Fruit fly (Drosophila melanogaster) whole organism, embryonic: Measurements from ENCODE around the gene pim.

Source experiments
- B-H1 ChIP-seq: fragments of 200-800 bp; sonication (Bioruptor generic); IDR thresholded peaks from 3 replicates; pipeline ENCODE4 v1.3.6; 2022; ENCODE audit warnings: missing biosample characterization, missing genetic modification characterization
- B-H2 ChIP-seq: fragments of 200-800 bp; sonication (Bioruptor generic); optimal IDR thresholded peaks from 2 replicates; lab custom pipeline; 2018; ENCODE audit warnings: missing biosample characterization, mild to moderate bottlenecking, missing genetic modification characterization
- BEAF-32 ChIP-seq: fragments of 200-800 bp; sonication (Bioruptor generic); optimal IDR thresholded peaks from 3 replicates; lab custom pipeline; 2017; ENCODE audit warnings: missing biosample characterization, missing genetic modification characterization, mild to moderate bottlenecking, moderate library complexity, missing genetic modification reagents
- Bgb ChIP-seq: fragments of 200-800 bp; sonication (Bioruptor generic); IDR thresholded peaks from 2 replicates; pipeline ENCODE4 v1.3.6; 2022; ENCODE audit warnings: missing biosample characterization, missing genetic modification characterization; ENCODE audit not compliant: partially characterized antibody
- BtbVII ChIP-seq: fragments of 200-800 bp; sonication (Bioruptor generic); optimal IDR thresholded peaks from 3 replicates; lab custom pipeline; 2017; ENCODE audit warnings: missing biosample characterization, mild to moderate bottlenecking, missing genetic modification characterization
- CG10431 ChIP-seq: fragments of 200-800 bp; sonication (Bioruptor generic); optimal IDR thresholded peaks from 3 replicates; lab custom pipeline; 2018; ENCODE audit warnings: missing biosample characterization, mild to moderate bottlenecking, missing genetic modification characterization
- CG10543 ChIP-seq: fragments of 200-800 bp; sonication (Bioruptor generic); optimal IDR thresholded peaks from 3 replicates; lab custom pipeline; 2017; ENCODE audit warnings: missing biosample characterization, mild to moderate bottlenecking, missing genetic modification characterization, moderate library complexity
- CG11504 ChIP-seq: fragments of 200-800 bp; sonication (Bioruptor generic); optimal IDR thresholded peaks from 3 replicates; lab custom pipeline; 2019; ENCODE audit warnings: missing biosample characterization, mild to moderate bottlenecking, missing genetic modification characterization, moderate library complexity
- CG11560 ChIP-seq: fragments of 200-800 bp; sonication (Bioruptor generic); IDR thresholded peaks from 3 replicates; pipeline ENCODE4 v1.3.6; 2022; ENCODE audit warnings: missing biosample characterization, missing genetic modification characterization
- CG11723 ChIP-seq: fragments of 200-800 bp; sonication (Bioruptor generic); optimal IDR thresholded peaks from 2 replicates; lab custom pipeline; 2017; ENCODE audit warnings: missing biosample characterization, mild to moderate bottlenecking, missing genetic modification characterization
- CG14667 ChIP-seq: fragments of 200-800 bp; sonication (Bioruptor generic); IDR thresholded peaks from 2 replicates; pipeline ENCODE4 v1.3.6; 2022; ENCODE audit warnings: missing biosample characterization, missing genetic modification characterization
- CG14860 ChIP-seq: fragments of 200-800 bp; sonication (Bioruptor generic); IDR thresholded peaks from 3 replicates; pipeline ENCODE4 v1.3.6; 2022; ENCODE audit warnings: missing biosample characterization, missing genetic modification characterization; ENCODE audit not compliant: partially characterized antibody
- CG15011 ChIP-seq: fragments of 200-800 bp; sonication (Bioruptor generic); optimal IDR thresholded peaks from 3 replicates; lab custom pipeline; 2018; ENCODE audit warnings: missing biosample characterization, mild to moderate bottlenecking, missing genetic modification characterization
- CG15696 ChIP-seq: fragments of 200-800 bp; sonication (Bioruptor generic); optimal IDR thresholded peaks from 2 replicates; lab custom pipeline; 2019; ENCODE audit warnings: missing biosample characterization, mild to moderate bottlenecking, missing genetic modification characterization, moderate library complexity
- CG1602 ChIP-seq: fragments of 200-800 bp; sonication (Bioruptor generic); optimal IDR thresholded peaks from 3 replicates; lab custom pipeline; 2016; ENCODE audit warnings: missing biosample characterization, missing genetic modification characterization
- CG1603 ChIP-seq: fragments of 200-800 bp; sonication (Bioruptor generic); optimal IDR thresholded peaks from 2 replicates; lab custom pipeline; 2019; ENCODE audit warnings: missing biosample characterization, mild to moderate bottlenecking, missing genetic modification characterization, moderate library complexity
- CG1647 ChIP-seq: fragments of 200-800 bp; sonication (Bioruptor generic); optimal IDR thresholded peaks from 3 replicates; lab custom pipeline; 2016; ENCODE audit warnings: missing biosample characterization, missing genetic modification characterization
- CG17328 ChIP-seq: fragments of 200-800 bp; sonication (Bioruptor generic); IDR thresholded peaks from 2 replicates; pipeline ENCODE4 v1.3.6; 2022; ENCODE audit warnings: missing biosample characterization, missing genetic modification characterization
- CG17385 ChIP-seq: fragments of 200-800 bp; sonication (Bioruptor generic); optimal IDR thresholded peaks from 3 replicates; lab custom pipeline; 2018; ENCODE audit warnings: missing biosample characterization, mild to moderate bottlenecking, missing genetic modification characterization
- CG17912 ChIP-seq: fragments of 200-800 bp; sonication (Bioruptor generic); optimal IDR thresholded peaks from 2 replicates; lab custom pipeline; 2018; ENCODE audit warnings: missing biosample characterization, mild to moderate bottlenecking, missing genetic modification characterization
- CG18262 ChIP-seq: fragments of 200-800 bp; optimal IDR thresholded peaks from 3 replicates; lab custom pipeline; 2019; ENCODE audit warnings: missing biosample characterization, mild to moderate bottlenecking, missing genetic modification characterization, moderate library complexity
- CG2712 ChIP-seq: fragments of 200-800 bp; optimal IDR thresholded peaks from 3 replicates; lab custom pipeline; 2019; ENCODE audit warnings: missing biosample characterization, mild to moderate bottlenecking, missing genetic modification characterization, moderate library complexity
- CG30020 ChIP-seq: fragments of 200-800 bp; optimal IDR thresholded peaks from 2 replicates; lab custom pipeline; 2019; ENCODE audit warnings: missing biosample characterization, mild to moderate bottlenecking, missing genetic modification characterization, moderate library complexity
- CG3065 ChIP-seq: fragments of 200-800 bp; sonication (Bioruptor generic); optimal IDR thresholded peaks from 2 replicates; lab custom pipeline; 2016; ENCODE audit warnings: missing biosample characterization, missing genetic modification characterization
- CG3847 ChIP-seq: fragments of 200-800 bp; sonication (Bioruptor generic); IDR thresholded peaks from 2 replicates; pipeline ENCODE4 v1.3.6; 2022; ENCODE audit warnings: missing biosample characterization, missing genetic modification characterization
- CHES-1-like ChIP-seq: fragments of 200-800 bp; sonication (Bioruptor generic); optimal IDR thresholded peaks from 2 replicates; lab custom pipeline; 2016; ENCODE audit warnings: missing biosample characterization, missing genetic modification characterization
- CkIIα-i1 ChIP-seq: fragments of 200-800 bp; sonication (Bioruptor generic); IDR thresholded peaks from 2 replicates; pipeline ENCODE4 v1.3.6; 2022; ENCODE audit warnings: missing biosample characterization, missing genetic modification characterization
- H15 ChIP-seq: fragments of 200-800 bp; sonication (Bioruptor generic); IDR thresholded peaks from 3 replicates; pipeline ENCODE4 v1.3.6; 2022; ENCODE audit warnings: missing biosample characterization, missing genetic modification characterization
- H2.0 ChIP-seq: fragments of 200-800 bp; sonication (Bioruptor generic); IDR thresholded peaks from 2 replicates; pipeline ENCODE4 v1.3.6; 2022; ENCODE audit warnings: missing biosample characterization, missing genetic modification characterization
- HLHmδ ChIP-seq: fragments of 200-800 bp; sonication (Bioruptor generic); optimal IDR thresholded peaks from 2 replicates; lab custom pipeline; 2018; ENCODE audit warnings: missing biosample characterization, mild to moderate bottlenecking, missing genetic modification characterization, moderate library complexity
- Hand ChIP-seq: fragments of 200-800 bp; sonication (Bioruptor generic); optimal IDR thresholded peaks from 2 replicates; lab custom pipeline; 2017; ENCODE audit warnings: mild to moderate bottlenecking, missing biosample characterization, missing genetic modification reagents, missing genetic modification characterization
- Myb ChIP-seq: fragments of 200-800 bp; sonication (Bioruptor generic); optimal IDR thresholded peaks from 2 replicates; lab custom pipeline; 2016; ENCODE audit warnings: missing biosample characterization, missing genetic modification characterization
- Oli ChIP-seq: fragments of 200-800 bp; sonication (Bioruptor generic); optimal IDR thresholded peaks from 2 replicates; lab custom pipeline; 2018; ENCODE audit warnings: missing biosample characterization, mild to moderate bottlenecking, missing genetic modification characterization, moderate library complexity
- Sox100B ChIP-seq: fragments of 200-800 bp; sonication (Bioruptor generic); optimal IDR thresholded peaks from 3 replicates; lab custom pipeline; 2018; ENCODE audit warnings: missing biosample characterization, mild to moderate bottlenecking, missing genetic modification characterization
- abd-A ChIP-seq: fragments of 200-800 bp; sonication (Bioruptor generic); optimal IDR thresholded peaks from 3 replicates; lab custom pipeline; 2019; ENCODE audit warnings: missing biosample characterization, mild to moderate bottlenecking, missing genetic modification characterization, moderate library complexity
- danr ChIP-seq: fragments of 200-800 bp; sonication (Bioruptor generic); IDR thresholded peaks from 2 replicates; pipeline ENCODE4 v1.3.6; 2022; ENCODE audit warnings: missing biosample characterization, missing genetic modification characterization
- insv ChIP-seq, 2 experiments: fragments of 200-800 bp; sonication (Bioruptor generic); optimal IDR thresholded peaks; 3 replicates each; lab custom pipeline; 2016 to 2018; ENCODE audit warnings: missing biosample characterization in 2 of 2, missing genetic modification characterization in 2 of 2
- knrl ChIP-seq: fragments of 200-800 bp; sonication (Bioruptor generic); IDR thresholded peaks from 3 replicates; pipeline ENCODE4 v1.3.6; 2022; ENCODE audit warnings: missing biosample characterization, missing genetic modification characterization; ENCODE audit not compliant: partially characterized antibody
- lbe ChIP-seq: fragments of 200-800 bp; sonication (Bioruptor generic); optimal IDR thresholded peaks from 2 replicates; lab custom pipeline; 2016; ENCODE audit warnings: missing biosample characterization, mild to moderate bottlenecking, missing genetic modification characterization
- mam ChIP-seq: fragments of 200-800 bp; sonication (Bioruptor generic); optimal IDR thresholded peaks from 3 replicates; lab custom pipeline; 2016; ENCODE audit warnings: missing biosample characterization, missing genetic modification characterization
- peb ChIP-seq: fragments of 200-800 bp; sonication (Bioruptor generic); IDR thresholded peaks from 2 replicates; pipeline ENCODE4 v1.3.6; 2022; ENCODE audit warnings: missing biosample characterization, missing genetic modification characterization
- pfk ChIP-seq: fragments of 200-800 bp; sonication (Bioruptor generic); optimal IDR thresholded peaks from 2 replicates; lab custom pipeline; 2018; ENCODE audit warnings: missing biosample characterization, mild to moderate bottlenecking, missing genetic modification characterization, moderate library complexity
- scrt ChIP-seq: fragments of 200-800 bp; sonication (Bioruptor generic); optimal IDR thresholded peaks from 2 replicates; lab custom pipeline; 2018; ENCODE audit warnings: missing biosample characterization, mild to moderate bottlenecking, missing genetic modification characterization, moderate library complexity
- ssp ChIP-seq: fragments of 200-800 bp; sonication (Bioruptor generic); IDR thresholded peaks from 2 replicates; pipeline ENCODE4 v1.3.6; 2022; ENCODE audit warnings: missing biosample characterization, missing genetic modification characterization
- tna ChIP-seq: fragments of 200-800 bp; sonication (Bioruptor generic); IDR thresholded peaks from 2 replicates; pipeline ENCODE4 v1.3.6; 2022; ENCODE audit warnings: missing biosample characterization, missing genetic modification characterization; ENCODE audit not compliant: partially characterized antibody
- vvl ChIP-seq: fragments of 200-800 bp; sonication (Bioruptor generic); IDR thresholded peaks from 2 replicates; pipeline ENCODE4 v1.3.6; 2022; ENCODE audit warnings: missing biosample characterization, missing genetic modification characterization
- wor ChIP-seq: fragments of 200-800 bp; sonication (Bioruptor generic); IDR thresholded peaks from 2 replicates; pipeline ENCODE4 v1.3.6; 2022; ENCODE audit warnings: missing biosample characterization, missing genetic modification characterization
- zen2 ChIP-seq: fragments of 200-800 bp; sonication (Bioruptor generic); IDR thresholded peaks from 3 replicates; pipeline ENCODE4 v1.3.6; 2022; ENCODE audit warnings: missing biosample characterization, missing genetic modification characterization; ENCODE audit not compliant: partially characterized antibody
- zfh2 ChIP-seq: fragments of 200-800 bp; sonication (Bioruptor generic); optimal IDR thresholded peaks from 2 replicates; lab custom pipeline; 2016; ENCODE audit warnings: missing biosample characterization, missing genetic modification characterization

The pim gene

dm6 chr2L:10375464-10376236 lies 12.9 kb downstream of the pim start, which contains the start of the genes CG33303 and dpr19 (continued):
- peak in 1 of 2 experiments; percentile 30 for TF ChIP-seq insv (GFP tag; optimal IDR thresholded peaks at IDR 0.05; lab: Kevin White, UChicago)
- peak; percentile 74 for TF ChIP-seq CG17385 (GFP tag; lab: Kevin White, UChicago)
- TF ChIP-seq HLHmδ (GFP tag; lab: Kevin White, UChicago): no peak
- TF ChIP-seq CG3847 (GFP tag; lab: Robert Waterston, UW): peak; percentile 41; the same call in 1 of the 2 replicates
- peak; percentile 79 for TF ChIP-seq CG15696 (tag; lab: Kevin White, UChicago)
- peak; percentile 68 for TF ChIP-seq B-H2 (GFP tag; lab: Kevin White, UChicago)
- no peak for TF ChIP-seq CG14860 (GFP tag; lab: Robert Waterston, UW)
- TF ChIP-seq CG17912 (GFP tag; lab: Kevin White, UChicago): peak; percentile 29
- peak; percentile 31 for TF ChIP-seq Hand (GFP tag; lab: Kevin White, UChicago)
- no peak for TF ChIP-seq knrl (GFP tag; lab: Robert Waterston, UW)
- no peak for TF ChIP-seq Bgb (GFP tag; lab: Robert Waterston, UW)
- peak; percentile 19 for TF ChIP-seq BEAF-32 (GFP tag; lab: Kevin White, UChicago)
- TF ChIP-seq CG11504 (tag; lab: Kevin White, UChicago): peak; percentile 85
- peak; percentile 27; the same call in 1 of the 3 replicates for TF ChIP-seq B-H1
- no peak for TF ChIP-seq zen2
- TF ChIP-seq CHES-1-like (GFP tag; lab: Kevin White, UChicago): no peak
- TF ChIP-seq BtbVII: peak; percentile 49
- TF ChIP-seq CG10543 (GFP tag; lab: Kevin White, UChicago): no peak
- no peak for TF ChIP-seq H15 (GFP tag; lab: Robert Waterston, UW)
- peak; percentile 35; the same call in 1 of the 2 replicates for TF ChIP-seq H2.0 (GFP tag; lab: Robert Waterston, UW)
- TF ChIP-seq tna (GFP tag; lab: Robert Waterston, UW): no peak
- TF ChIP-seq peb (GFP tag; lab: Robert Waterston, UW): no peak
- no peak for TF ChIP-seq mam (GFP tag; lab: Kevin White, UChicago)
- TF ChIP-seq CkIIα-i1 (GFP tag; lab: Robert Waterston, UW): no peak
- peak; percentile 9 for TF ChIP-seq CG11723 (GFP tag; lab: Kevin White, UChicago)
- no peak; the same call in 1 of the 2 replicates for TF ChIP-seq CG14667
- TF ChIP-seq scrt: peak; percentile 59
- TF ChIP-seq CG2712 (tag; lab: Kevin White, UChicago): peak; percentile 92
- TF ChIP-seq CG11560: no peak
- TF ChIP-seq CG3065 (GFP tag; lab: Kevin White, UChicago): no peak
- TF ChIP-seq danr: no peak
- TF ChIP-seq Myb (GFP tag; lab: Kevin White, UChicago): no peak
- TF ChIP-seq CG10431 (GFP tag; lab: Kevin White, UChicago): peak; percentile 46
- peak; percentile 83 for TF ChIP-seq Sox100B (GFP tag; lab: Kevin White, UChicago)
- peak; percentile 79 for TF ChIP-seq CG17328 (GFP tag; lab: Robert Waterston, UW)
- TF ChIP-seq CG1603: peak; percentile 16
- TF ChIP-seq CG15011 (GFP tag; lab: Kevin White, UChicago): peak; percentile 49
- TF ChIP-seq wor (GFP tag; lab: Robert Waterston, UW): no peak
- peak; percentile 52 for TF ChIP-seq CG1602 (GFP tag; lab: Kevin White, UChicago)
- TF ChIP-seq zfh2 (GFP tag; lab: Kevin White, UChicago): no peak
- no peak for TF ChIP-seq CG1647 (GFP tag; lab: Kevin White, UChicago)
- peak; percentile 91 for TF ChIP-seq CG30020
- TF ChIP-seq vvl (GFP tag; lab: Robert Waterston, UW): peak; percentile 83
- TF ChIP-seq abd-A (tag; lab: Kevin White, UChicago): no peak
- TF ChIP-seq Oli: peak; percentile 64
- peak; percentile 61 for TF ChIP-seq pfk
- TF ChIP-seq ssp (GFP tag; lab: Robert Waterston, UW): peak; percentile 60; the same call in 1 of the 2 replicates
- peak; percentile 89 for TF ChIP-seq CG18262 (tag; lab: Kevin White, UChicago)
- TF ChIP-seq lbe: peak; percentile 39
